Fruit fly (Drosophila melanogaster): ENCODE measurements around the gene CG6398.
A peak's percentile ranks its signal among the peaks of the same experiment; 100 is the strongest.

The CG6398 gene

DNA sequence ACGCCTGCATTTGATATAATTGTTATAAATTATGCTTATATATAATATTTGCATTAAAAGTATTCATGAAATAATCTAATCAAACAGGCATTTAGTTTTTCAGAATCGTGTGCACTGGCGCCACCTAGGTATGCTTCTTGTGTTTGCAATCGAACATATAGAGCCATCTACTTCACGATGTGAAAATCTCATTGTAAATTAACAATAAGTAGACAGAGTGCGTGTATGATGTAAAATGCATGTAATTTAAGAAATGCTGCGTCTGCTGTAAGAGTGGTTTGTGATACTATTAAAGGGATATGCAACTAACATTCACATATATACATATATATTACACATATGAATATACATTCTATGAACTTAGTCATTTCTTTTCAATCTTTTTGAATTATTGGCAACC is 10.4 kb upstream of the CG6398 start:
- TF ChIP-seq CTCF (optimal IDR thresholded peaks at IDR 0.05), result peak; percentile 95
- TF ChIP-seq CG8478 (optimal IDR thresholded peaks at IDR 0.05), result no peak

DNA sequence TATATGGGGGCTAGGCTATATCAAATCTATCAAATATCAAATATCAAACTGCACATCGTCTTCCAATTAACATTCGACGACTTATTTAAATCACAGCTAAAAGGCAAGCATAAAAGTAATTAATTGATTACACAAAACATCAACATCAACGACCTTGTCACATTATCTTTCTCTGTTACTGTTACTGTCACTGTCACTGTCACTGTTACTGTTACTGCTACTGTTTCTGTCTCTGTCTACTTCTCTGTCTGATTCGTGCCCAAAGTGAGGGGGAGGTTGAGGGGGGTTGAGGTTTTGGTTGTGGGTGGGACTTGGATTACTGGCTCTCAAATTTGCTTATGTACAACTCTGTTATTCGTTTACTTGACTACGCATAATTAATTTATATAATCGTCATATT is 9.2 kb upstream of the CG6398 start:
- TF ChIP-seq CTCF (optimal IDR thresholded peaks at IDR 0.05) (no peak), CG8478 (optimal IDR thresholded peaks at IDR 0.05) (no peak)

DNA sequence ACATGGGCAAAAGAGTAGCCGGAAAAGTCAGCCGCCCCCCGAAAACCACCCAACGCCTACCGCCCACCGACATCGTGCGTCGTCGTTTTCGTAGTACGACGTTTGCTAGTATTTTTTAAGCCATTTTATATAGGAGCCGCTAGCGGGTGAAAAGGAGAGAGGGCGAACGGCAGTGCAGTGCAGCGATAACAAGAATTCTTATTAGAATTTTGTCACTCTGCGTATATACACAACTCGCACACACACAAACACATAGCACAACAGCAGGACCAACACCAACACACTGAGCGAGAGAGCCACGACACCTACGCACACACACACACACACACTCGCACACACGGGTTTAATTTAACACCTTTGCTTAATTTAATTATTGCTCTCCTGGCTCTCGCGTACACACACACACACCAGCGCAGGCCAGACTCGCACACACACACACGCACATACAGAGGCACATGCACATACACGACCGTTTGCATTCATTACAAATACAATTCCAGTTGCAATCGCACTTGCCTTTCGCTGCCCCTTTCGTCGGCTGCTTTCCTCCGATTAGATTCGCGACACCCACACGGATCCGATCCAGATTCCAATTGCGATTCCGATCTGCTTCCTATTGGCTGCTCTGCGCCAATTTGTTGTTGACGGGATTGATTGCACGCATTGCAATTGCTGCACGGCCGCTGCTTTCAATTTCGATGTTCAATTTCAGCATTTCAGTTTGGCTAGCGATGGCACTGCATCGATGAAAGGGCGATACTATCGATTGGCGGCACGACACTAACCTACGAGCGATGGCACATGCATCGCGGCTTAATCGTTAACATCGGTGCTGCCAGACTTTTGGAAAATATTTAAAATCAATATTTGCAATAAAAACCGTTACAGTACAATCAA is 3.6 kb upstream of the CG6398 start, which contains the start of gene Socs16D:
Socs16D (minus strand) TSS at position 758 of the 897 bp plus-strand sequence.
- TF ChIP-seq CTCF (optimal IDR thresholded peaks at IDR 0.05) (peak; percentile 28 to 59), CG8478 (optimal IDR thresholded peaks at IDR 0.05) (no peak)

DNA sequence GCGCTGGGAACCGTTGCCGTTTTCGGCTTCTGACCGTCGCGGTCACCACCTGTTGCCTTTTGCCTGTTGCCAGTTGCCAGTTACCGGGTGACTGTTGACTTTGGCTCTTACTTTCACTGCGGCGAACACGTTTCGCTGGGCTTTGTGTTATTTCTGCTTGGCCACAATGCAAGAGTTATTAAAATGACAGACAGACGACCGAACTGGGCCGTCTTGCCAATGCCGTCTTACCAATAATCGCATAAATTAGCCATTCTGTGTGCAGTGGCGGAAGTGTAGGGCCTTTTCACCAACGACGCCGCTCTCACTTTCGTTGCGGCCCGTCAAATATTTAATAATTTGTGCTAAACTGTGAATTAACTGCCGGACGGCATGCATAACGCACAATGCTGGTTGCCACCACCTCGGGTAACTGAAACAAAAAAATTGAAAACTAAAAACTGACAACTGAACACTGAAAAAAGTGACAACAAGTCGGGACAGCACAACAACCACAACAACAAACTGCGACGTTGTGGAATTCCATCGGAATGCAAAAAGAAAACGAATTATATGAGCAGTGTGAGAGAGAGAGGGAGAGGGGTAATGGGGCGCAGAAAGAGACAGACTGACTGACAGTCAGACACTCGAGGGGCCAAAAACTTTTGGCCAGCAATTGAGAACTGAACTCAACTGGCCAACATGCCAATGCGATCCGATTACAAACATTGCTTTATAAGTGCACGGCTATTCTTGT is 2.2 kb upstream of the CG6398 start:
- TF ChIP-seq CTCF (optimal IDR thresholded peaks at IDR 0.05) (no peak), CG8478 (optimal IDR thresholded peaks at IDR 0.05) (no peak)

- no peak for TF ChIP-seq CG8478 (optimal IDR thresholded peaks at IDR 0.05)
- no peak for TF ChIP-seq CTCF (optimal IDR thresholded peaks at IDR 0.05)
Observed at dm6 chrX:17829083-17829997, 1.3 kb upstream of the CG6398 start.

DNA sequence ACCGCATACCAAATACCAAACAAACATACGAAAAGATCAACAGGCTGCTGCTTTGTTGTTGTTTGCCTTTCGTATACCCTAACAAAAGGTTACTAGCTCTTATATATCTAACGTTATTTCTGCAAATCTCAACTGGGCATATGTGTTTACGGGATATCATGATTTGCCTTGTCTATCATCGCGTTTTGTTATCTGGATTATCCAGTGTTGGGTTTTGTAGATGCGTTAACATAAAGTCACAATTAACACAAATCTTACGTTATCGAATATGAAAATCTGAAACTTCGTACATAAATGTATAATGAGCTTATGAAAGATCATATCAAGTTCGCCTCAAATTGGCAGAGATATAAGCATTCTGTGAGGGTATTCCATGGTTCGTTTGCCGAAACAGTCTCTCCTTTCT is 414 bp upstream of the CG6398 start:
- TF ChIP-seq CTCF (optimal IDR thresholded peaks at IDR 0.05) (no peak), CG8478 (optimal IDR thresholded peaks at IDR 0.05) (no peak)

DNA sequence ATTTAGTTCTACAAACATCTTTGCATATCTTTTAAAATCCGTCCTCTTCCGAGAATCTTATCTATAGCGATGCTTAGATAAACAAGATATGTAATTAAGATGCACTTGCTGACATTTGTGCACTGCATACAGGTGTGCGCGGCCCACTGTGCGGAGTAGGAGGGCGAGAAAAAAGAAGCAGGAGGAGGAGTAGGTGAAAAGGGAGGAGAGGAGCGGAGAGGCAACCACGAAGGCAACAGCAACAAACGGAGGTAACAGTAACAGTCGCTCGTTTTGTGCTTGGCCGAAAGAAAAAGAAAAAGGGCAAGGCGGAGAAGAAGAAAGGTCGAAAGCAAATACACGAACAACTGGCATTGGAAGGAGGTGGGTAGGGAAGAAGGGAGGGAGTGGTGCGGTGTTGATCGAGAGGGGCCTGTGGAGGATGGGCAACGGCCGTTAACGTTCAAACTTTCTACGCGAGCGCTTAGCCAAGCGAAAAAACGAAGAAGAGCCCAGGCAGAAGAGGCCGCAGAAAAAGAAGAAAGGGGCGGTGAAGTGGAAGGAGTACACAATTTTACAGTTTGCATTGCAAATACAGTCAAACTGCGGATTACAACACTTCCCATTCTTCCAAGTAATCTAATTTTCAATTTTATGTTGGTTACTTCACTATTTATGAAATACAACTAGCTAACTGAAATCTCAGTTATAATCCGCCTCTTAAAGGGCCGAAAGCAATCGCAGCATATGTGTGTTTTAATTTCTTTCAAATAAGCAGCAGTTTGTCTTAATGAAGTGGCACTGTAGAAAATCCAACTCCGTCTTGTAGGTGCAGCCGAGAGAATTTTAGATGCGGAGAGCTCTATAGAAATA is 1.8 kb downstream of the CG6398 start:
- TF ChIP-seq CTCF (optimal IDR thresholded peaks at IDR 0.05) (no peak), CG8478 (optimal IDR thresholded peaks at IDR 0.05) (no peak)

DNA sequence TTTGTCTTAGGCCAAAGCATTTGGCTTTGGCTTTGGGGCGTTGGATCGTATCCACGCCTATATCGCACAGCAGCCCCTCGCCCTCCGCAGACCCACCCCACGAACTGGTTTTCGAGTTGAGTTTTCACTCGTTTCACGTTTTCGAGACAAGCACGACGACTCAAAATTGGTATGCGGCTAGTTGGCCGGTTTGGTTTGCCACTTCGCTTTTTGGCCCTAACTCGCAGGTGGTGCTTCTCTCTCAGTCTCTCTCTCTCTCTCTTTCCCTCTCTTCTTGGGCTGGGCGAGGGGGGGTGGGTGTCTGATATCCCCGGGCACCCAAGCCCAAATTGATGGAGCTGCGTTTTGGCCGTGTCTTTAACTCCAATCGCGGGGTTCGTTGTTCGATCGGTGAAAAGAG is 3.4 kb downstream of the CG6398 start:
- TF ChIP-seq CTCF (optimal IDR thresholded peaks at IDR 0.05) (no peak), CG8478 (optimal IDR thresholded peaks at IDR 0.05) (no peak)

DNA sequence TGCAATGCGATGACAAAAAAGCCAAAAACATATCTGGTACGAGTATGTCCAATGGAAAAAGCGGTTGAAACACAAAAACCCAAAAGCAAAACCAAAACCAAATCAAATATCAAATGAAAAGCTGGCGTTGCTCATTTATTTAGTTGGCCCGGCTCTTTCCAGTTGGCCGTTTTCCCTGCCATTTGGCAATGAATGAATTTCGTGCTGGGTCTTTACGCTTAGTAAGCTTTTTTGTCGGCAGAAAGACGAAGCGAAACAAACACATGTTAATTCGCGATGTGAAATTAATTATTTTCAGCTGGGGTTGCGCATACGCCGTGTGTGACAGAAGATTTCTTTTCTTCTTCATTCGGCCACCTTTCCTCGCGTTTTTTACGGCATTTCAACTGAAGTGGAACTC is 4.1 kb downstream of the CG6398 start:
- no peak for TF ChIP-seq CG8478 (optimal IDR thresholded peaks at IDR 0.05)
- TF ChIP-seq CTCF (optimal IDR thresholded peaks at IDR 0.05), result no peak

DNA sequence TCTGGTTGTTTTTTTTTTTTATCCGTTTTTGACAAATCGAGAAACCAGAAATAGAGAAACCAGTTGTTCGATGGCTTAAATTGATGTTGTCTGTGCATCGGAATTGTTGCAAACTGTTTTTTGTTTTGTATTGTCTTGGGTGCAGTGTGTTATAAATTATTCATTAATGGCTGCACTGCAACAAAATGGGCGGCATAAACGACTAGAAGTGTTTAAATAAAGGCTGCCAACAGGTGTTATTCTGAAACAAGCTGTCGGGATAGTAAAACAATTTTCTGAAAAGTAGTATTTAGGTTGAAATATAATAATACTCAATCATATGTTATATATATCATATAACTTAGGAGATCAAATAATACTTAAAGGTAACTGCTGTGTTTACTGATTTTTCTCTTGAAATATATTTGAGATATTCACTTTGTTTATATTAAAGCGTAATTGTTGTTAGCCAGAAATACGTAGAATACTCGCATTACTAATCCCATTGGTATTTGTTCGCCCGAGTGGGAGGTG is 5.8 kb downstream of the CG6398 start:
- TF ChIP-seq CTCF (optimal IDR thresholded peaks at IDR 0.05) (no peak), CG8478 (optimal IDR thresholded peaks at IDR 0.05) (no peak)

DNA sequence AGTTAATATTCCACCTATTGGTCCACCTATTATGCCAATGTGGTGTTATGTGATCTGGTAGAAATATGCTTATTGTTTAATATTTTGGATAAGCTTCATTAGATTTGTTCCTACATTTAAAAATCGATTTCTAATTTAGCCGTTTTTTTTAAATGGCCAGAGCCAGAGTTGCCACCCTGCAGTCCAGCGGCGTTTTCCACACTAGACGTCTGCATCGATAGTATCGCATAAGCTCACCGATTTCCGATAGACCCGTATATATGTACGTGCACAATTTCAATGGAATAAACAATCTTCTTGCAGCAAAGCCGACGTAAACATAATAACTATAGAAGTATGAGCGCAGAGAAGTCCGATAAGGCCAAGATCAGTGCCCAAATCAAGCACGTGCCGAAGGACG is 11.3 kb downstream of the CG6398 start, which contains the start of gene Taf9:
Taf9 (plus strand) TSS at position 239 of the 400 bp plus-strand sequence.
- TF ChIP-seq CG8478 (optimal IDR thresholded peaks at IDR 0.05) (no peak), CTCF (optimal IDR thresholded peaks at IDR 0.05) (peak in 1 of 2 experiments; percentile 47)

- TF ChIP-seq CTCF (optimal IDR thresholded peaks at IDR 0.05), result no peak
- TF ChIP-seq CG8478 (optimal IDR thresholded peaks at IDR 0.05), result no peak
Observed at dm6 chrX:17844623-17845022, 14.0 kb downstream of the CG6398 start, which contains the start of the genes CG8142 and Ucp4A. Gene CG8142 (minus strand): TSS chrX:17844704. Gene Ucp4A (plus strand): TSS chrX:17844949.

DNA sequence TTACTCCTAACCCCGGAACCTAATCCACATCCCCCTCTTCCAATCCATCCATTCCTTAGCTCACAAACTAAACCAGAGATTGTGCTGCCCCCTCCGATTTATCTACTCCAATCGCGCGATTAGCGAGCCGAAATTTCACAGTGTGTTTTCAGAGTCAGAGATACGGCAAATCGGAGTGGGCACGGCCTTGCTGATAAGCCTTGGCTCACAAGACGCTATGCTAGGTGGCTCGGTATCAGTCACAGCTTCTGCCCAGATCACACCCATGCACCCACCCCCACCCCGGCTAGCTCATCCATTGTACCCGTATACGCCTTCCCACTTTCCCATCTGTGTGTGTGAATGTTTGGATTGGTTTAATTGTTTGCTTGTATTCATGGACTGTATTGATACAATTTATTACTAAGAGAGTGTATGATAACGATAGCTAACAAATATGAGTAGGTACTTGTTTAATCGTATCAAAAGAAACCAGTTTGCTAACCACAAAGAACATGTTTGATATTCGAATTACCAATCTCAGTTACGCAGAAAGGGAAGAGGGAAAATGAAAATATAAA is 15.3 kb downstream of the CG6398 start:
- TF ChIP-seq CG8478 (optimal IDR thresholded peaks at IDR 0.05) (no peak), CTCF (optimal IDR thresholded peaks at IDR 0.05) (no peak)
